Fruit fly (Drosophila melanogaster): ENCODE results near the gene CG3719.

CG3719 gene

DNA sequence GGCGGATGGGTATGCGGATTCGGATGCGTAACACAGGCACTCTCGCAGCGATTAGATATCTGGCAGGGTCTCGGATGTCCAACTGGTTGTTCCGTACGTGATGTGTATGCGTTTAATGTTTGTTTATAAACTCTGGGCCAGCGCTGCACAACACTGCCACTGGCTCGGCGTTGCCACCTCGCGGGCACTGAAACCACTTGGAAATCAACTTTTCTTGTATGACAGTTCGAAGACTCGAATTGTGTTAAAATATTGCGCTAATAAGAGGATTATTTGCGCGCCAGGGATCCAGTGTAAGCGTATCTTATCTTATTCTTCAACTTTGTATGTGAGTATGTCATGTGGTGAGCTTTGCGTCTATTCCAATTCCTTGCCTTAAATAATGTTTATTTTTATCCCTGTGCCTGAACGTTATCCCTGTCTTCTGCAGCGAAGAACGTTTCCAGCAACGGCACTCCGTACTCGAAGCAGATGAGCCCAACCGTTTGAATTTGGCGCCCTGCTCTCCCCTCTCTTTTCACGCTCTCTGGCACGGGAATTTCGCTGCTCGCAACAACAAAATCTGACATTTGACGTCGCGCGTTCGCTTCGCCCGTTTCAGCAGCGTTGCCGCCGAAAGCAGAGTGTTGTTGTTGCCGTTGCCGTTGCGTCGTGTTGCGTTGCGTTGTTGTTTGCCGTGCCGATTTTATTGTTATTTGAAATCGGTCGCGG lies at the start of gene CG3719, which contains the start of gene CG32813 (continued):
- TF ChIP-seq az2 (GFP tag; optimal IDR thresholded peaks at IDR 0.05) (peak; percentile 0), CG9609 (GFP tag; optimal IDR thresholded peaks at IDR 0.05) (peak; percentile 23), CG17361 (GFP tag; IDR thresholded peaks at IDR 0.05) (peak; percentile 30; the same call in 1 of the 3 replicates), lbe (GFP tag; optimal IDR thresholded peaks at IDR 0.05) (no peak), lov (optimal IDR thresholded peaks at IDR 0.05) (no peak), lov (GFP tag; IDR thresholded peaks at IDR 0.05) (no peak), tna (GFP tag; IDR thresholded peaks at IDR 0.05; ENCODE audit: partially characterized antibody) (0 out of 2 replicates have a peak, but pooled peaks have one; percentile 7), Asciz (GFP tag; optimal IDR thresholded peaks at IDR 0.05) (no peak), CG1792 (GFP tag; optimal IDR thresholded peaks at IDR 0.05) (no peak), ham (GFP tag; IDR thresholded peaks at IDR 0.05) (no peak), CG11247 (GFP tag; IDR thresholded peaks at IDR 0.05) (no peak), Oli (tag; optimal IDR thresholded peaks at IDR 0.05) (peak; percentile 1), CG6813 (GFP tag; optimal IDR thresholded peaks at IDR 0.05) (no peak), chinmo (GFP tag; IDR thresholded peaks at IDR 0.05; ENCODE audit: partially characterized antibody) (0 out of 4 replicates have a peak, but pooled peaks have one; percentile 27), CG10209 (GFP tag; optimal IDR thresholded peaks at IDR 0.05) (peak; percentile 27), CG8359 (GFP tag; optimal IDR thresholded peaks at IDR 0.05; ENCODE audit: borderline replicate concordance) (no peak), zfh2 (GFP tag; optimal IDR thresholded peaks at IDR 0.05) (peak; percentile 51), CG3995 (GFP tag; optimal IDR thresholded peaks at IDR 0.05) (peak; percentile 35), odd (GFP tag; optimal IDR thresholded peaks at IDR 0.05) (no peak), CG33557 (GFP tag; optimal IDR thresholded peaks at IDR 0.05) (no peak), jumu (GFP tag; optimal IDR thresholded peaks at IDR 0.05) (peak; percentile 61), sug (tag; optimal IDR thresholded peaks at IDR 0.05) (peak; percentile 25), gem (tag; optimal IDR thresholded peaks at IDR 0.05) (no peak), CG8089 (GFP tag; optimal IDR thresholded peaks at IDR 0.05) (no peak), Hsf (GFP tag; optimal IDR thresholded peaks at IDR 0.05) (peak; percentile 44), zf30C (GFP tag; optimal IDR thresholded peaks at IDR 0.05) (no peak), CG13296 (GFP tag; optimal IDR thresholded peaks at IDR 0.05) (no peak), Side (GFP tag; optimal IDR thresholded peaks at IDR 0.05) (peak; percentile 52), CG9215 (GFP tag; IDR thresholded peaks at IDR 0.05) (peak; percentile 32; the same call in 1 of the 2 replicates), CG17612 (GFP tag; IDR thresholded peaks at IDR 0.05) (no peak), Dp (GFP tag; optimal IDR thresholded peaks at IDR 0.05) (peak; percentile 82), danr (GFP tag; IDR thresholded peaks at IDR 0.05) (no peak), CG32532 (GFP tag; IDR thresholded peaks at IDR 0.05) (peak; percentile 46; the same call in 1 of the 2 replicates), CG8290 (GFP tag; optimal IDR thresholded peaks at IDR 0.05) (no peak), CG8290 (tag; optimal IDR thresholded peaks at IDR 0.05) (peak in 1 of 2 experiments; percentile 77), CG3281 (GFP tag; optimal IDR thresholded peaks at IDR 0.05) (peak; percentile 16), CG7786 (GFP tag; optimal IDR thresholded peaks at IDR 0.05) (peak; percentile 49), Adf1 (GFP tag; IDR thresholded peaks at IDR 0.05) (0 out of 2 replicates have a peak, but pooled peaks have one; percentile 21), CG8281 (tag; optimal IDR thresholded peaks at IDR 0.05) (no peak), CG10543 (GFP tag; optimal IDR thresholded peaks at IDR 0.05) (peak; percentile 60), CG15269 (tag; optimal IDR thresholded peaks at IDR 0.05) (no peak), sob (GFP tag; IDR thresholded peaks at IDR 0.05) (peak; percentile 57; the same call in 1 of the 2 replicates), Ets97D (GFP tag; optimal IDR thresholded peaks at IDR 0.05) (peak; percentile 49), vnd (GFP tag; IDR thresholded peaks at IDR 0.05; ENCODE audit: partially characterized antibody) (no peak), al (GFP tag; IDR thresholded peaks at IDR 0.05) (0 out of 2 replicates have a peak, but pooled peaks have one; percentile 11), CG9797 (GFP tag; optimal IDR thresholded peaks at IDR 0.05) (peak; percentile 1), CG9817 (tag; optimal IDR thresholded peaks at IDR 0.05) (peak; percentile 49), CG30403 (GFP tag; optimal IDR thresholded peaks at IDR 0.05) (peak; percentile 35), Bdp1 (GFP tag; optimal IDR thresholded peaks at IDR 0.05) (peak; percentile 39)

Measured in whole organism, embryonic.